Fruit fly (Drosophila melanogaster) ovary, adult (tissue): Measurements from ENCODE around the gene CG13038.

Experiments
- CG17801 ChIP-seq: fragments of 200-800 bp; optimal IDR thresholded peaks from 2 replicates; lab custom pipeline; 2019; ENCODE audit warnings: missing biosample characterization, mild to moderate bottlenecking, missing genetic modification characterization, moderate library complexity; ENCODE audit not compliant: partially characterized antibody

Gene CG13038

dm6 chr3L:16351770-16352429, 24.2 kb upstream of the CG13038 start, which contains the start of the genes Golgin104 and Tcs3:
Gene Golgin104, minus strand, starts transcription at chr3L:16351951.
Gene Tcs3, plus strand, starts transcription at chr3L:16351991.
- no peak for TF ChIP-seq CG17801

DNA sequence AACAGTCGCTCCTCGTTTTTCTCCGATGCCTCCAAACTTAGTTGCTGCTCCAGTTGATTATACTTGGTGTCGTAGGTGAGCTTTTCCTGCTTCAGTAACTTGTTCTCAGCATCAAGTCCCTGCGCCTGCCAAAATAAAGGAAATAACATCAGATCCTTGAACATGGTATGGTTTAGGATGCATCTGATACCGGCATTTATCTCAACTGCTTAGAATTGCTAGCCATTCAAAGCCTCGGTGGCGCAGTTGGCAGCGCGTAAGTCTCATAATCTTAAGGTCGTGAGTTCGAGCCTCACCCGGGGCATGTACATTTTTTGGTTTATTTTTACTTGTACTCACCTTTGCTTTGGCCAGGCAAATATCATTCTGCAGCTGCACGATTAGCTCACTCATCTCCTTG, 22.0 kb upstream of the CG13038 start:
- TF ChIP-seq CG17801 = no peak

DNA sequence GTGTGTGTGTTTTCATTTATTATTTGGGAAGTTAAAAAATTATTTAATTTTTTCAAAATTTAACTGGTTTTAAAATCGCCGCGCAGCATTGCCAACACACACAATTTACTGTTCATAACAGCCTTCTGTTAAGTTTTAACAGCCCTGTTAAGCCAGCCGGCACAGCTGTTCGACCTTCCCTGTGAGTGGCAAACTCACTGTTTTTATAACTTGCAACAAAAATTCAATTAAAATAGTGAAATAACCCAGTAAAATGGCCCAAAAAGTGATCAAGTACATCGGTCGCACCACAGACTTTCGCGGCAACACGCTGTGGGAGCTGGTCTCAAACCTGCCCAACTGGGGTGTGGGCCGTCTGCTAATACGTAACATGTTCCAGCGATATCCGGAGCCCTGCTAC, 20.2 kb upstream of the CG13038 start, which contains the start of gene mRpS34:
mRpS34 (plus strand) TSS at position 161 of the 400 bp plus-strand sequence.
- TF ChIP-seq CG17801 = no peak

dm6 chr3L:16346023-16346422, 18.3 kb upstream of the CG13038 start, which contains the start of gene CG33257:
Gene CG33257, plus strand, starts transcription at chr3L:16346323.
- no peak for TF ChIP-seq CG17801

DNA sequence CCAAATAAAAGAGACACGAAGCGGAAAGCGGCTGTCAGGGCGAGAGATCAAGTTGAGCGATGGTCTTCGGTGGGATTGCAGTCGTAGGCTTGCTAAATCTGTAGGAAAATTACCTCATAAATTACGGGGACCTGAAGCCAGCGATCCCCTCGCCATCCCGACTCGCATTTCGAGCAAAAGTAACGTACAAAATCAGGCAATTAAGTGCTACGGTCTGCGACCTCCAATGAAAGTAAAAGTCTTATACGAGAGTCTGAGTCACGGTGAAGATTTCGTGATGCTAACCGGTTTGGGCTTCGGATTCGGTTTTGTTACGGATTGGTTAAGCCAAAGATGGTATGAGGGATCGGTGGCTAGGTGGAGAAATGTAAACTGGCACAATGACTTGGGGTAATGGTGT, 12.2 kb upstream of the CG13038 start:
- TF ChIP-seq CG17801 = no peak

dm6 chr3L:16339463-16339862, 11.8 kb upstream of the CG13038 start:
- no peak for TF ChIP-seq CG17801

dm6 chr3L:16338703-16339102, 11.0 kb upstream of the CG13038 start, which contains the start of gene CG4998:
Gene CG4998, plus strand, starts transcription at chr3L:16339003.
- TF ChIP-seq CG17801 = no peak

DNA sequence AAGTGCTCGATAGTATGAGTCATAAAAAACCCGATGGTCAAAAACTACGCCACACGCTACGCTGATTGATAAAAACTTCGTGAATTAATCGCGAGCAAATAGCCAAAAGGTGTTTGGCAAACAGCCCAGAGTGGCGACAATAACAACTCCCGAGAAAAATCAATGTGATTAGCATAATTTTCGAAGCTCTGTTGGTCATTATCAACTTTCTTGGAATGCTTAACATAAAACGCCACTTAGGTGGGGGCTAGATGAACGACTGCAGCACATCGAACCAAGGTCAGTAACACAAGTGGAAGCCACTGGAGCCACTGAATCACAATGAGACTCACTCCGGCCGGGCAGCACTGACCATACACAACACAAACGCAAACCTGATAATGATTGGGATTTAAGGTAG, 10.0 kb upstream of the CG13038 start:
- TF ChIP-seq CG17801 = no peak

- TF ChIP-seq CG17801 = no peak
These were observed 7.2 kb upstream of the CG13038 start for dm6 chr3L:16334876-16335275.

DNA sequence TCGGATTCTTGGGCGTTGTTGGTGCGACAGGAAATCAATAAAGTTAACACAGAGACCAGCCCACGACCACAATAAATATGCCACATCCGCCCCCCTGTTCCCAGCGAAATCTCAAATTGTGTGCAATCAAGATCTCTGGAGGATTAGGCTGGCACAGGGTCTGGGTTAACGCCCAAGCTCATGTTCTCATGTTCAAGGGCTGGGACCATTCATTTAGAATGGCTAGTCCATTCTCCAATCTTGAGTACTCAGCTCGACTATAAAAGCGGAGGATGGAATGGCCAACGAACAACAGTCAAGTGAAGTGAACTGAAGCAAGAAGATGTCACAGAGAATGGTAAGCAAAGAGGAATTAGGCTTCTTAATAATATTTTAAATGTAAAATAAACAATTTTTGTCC, 5.3 kb upstream of the CG13038 start, which contains the start of gene CG13056:
CG13056 (plus strand) TSS at position 301 of the 400 bp plus-strand sequence.
- TF ChIP-seq CG17801 = no peak

DNA sequence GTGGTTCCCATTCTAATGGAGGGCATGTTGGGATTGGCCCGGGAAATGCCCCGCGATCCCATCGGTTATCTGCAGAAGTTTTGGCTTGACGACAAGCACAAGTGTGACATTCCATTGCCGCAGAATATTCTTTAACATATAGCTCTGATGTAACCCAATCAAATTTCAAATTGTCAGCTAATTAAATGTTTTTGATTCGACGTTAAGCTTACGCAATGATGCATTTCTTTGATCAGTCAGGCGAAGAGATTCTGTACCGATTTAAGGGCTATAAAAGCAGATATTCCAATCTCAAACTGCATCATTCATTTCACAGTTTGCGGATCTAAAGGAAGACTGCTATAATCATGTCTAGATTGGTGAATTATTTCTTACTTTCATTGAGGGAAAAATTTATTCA, 3.9 kb upstream of the CG13038 start, which contains the start of gene retinin:
retinin (plus strand) TSS at position 301 of the 400 bp plus-strand sequence.
- no peak for TF ChIP-seq CG17801

DNA sequence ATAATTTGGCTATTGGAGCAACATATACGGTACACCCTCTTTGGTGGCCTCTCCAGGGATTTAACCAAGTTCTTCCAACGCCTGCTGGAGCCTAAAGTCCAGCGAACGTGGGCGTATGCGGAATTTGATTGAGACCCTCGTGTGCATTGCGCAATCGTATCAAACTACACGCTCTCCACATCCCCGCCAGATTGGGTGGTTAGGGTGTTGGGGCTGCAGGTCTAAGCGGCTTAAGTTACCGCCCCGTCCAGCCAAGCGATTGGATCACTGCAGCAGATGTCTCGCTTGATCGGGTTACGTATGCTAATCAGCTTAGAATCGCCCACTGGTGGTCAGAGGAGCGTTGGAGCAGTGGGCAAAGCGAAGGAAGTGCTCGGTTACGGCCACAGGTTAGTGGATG, 3.0 kb upstream of the CG13038 start, which contains the start of gene CG33060:
CG33060 (plus strand) TSS at position 301 of the 400 bp plus-strand sequence.
- no peak for TF ChIP-seq CG17801

DNA sequence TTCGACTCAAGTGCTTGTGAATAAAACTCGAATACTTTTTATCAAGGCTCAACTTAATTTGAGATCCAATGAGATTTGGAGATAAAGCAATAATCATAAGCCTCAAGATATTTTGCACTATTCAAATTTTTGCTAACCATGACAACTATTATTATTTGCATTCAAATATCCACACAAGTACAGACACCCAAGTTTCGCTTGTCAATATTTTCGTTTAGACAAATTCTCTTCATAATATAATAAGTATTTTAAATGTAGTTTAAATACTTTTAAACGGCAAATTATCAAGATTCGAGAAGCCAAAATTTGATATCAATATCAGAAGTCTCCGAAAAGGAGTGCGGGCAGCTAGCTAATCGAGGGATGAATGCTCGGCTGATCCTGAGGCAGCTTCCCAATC, 1.8 kb upstream of the CG13038 start, which contains the start of gene CG33061:
CG33061 (plus strand) TSS at position 301 of the 400 bp plus-strand sequence.
- no peak for TF ChIP-seq CG17801

DNA sequence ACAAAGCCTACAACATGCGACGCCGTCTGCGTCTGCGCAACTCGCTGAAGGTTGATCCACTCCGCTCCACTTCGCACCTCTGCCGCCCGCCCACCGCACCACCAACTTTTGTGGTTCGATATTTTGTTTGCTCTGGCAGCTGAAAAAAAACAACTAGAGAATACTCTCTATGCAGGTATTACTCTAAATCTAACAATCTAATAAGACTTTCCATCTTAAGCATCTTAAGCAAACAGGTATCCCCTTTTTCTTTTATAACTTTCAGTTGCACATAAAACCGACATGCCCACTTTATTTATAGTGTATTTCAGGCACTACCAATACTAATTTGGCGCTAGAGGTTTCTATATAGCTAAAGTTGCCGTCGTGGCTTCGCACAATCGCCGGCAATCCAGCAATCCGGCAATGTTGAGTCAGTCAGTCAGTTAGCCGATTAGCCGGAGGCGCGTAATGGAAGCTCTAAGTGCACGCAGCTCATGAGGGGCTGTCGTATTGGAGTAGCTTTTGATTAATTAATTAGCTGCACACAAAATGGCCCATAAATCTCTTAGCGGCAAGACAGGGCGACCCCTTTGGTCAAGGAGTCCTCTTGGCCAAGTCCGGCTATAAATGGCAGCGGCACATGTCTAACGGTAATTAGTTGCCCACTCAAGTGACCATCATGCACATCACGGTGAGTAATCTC, 656 bp upstream of the CG13038 start, which contains the start of gene CG13058:
CG13058 (plus strand) TSS at position 635 of the 685 bp plus-strand sequence.
- TF ChIP-seq CG17801 = no peak

DNA sequence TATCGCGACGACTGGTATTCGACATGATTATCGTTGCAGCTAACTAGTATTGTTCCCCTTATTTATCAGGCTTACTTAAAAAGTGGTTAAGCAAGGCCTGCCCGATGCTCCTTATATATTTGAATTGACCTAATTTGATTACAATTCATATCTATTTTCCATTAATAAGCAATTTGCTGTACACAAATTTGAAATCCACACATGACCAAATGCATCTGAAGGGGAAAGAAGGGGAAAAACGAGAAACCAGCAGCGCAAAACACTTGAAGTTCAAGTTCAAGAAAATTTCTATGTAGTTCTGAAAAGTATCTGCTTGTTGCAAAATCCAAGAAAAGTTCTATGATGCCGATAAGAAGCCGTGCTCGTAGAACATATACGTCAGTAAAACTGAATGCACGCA, 1.0 kb downstream of the CG13038 start, which contains the start of the genes CG13040 and CG13039:
CG13040 (minus strand) TSS at position 101 of the 400 bp plus-strand sequence.
CG13039 (minus strand) TSS at position 106 of the 400 bp plus-strand sequence.
- TF ChIP-seq CG17801 = no peak

dm6 chr3L:16323372-16323771, 4.3 kb downstream of the CG13038 start, which contains the start of gene CG13059:
Gene CG13059, plus strand, starts transcription at chr3L:16323672.
- no peak for TF ChIP-seq CG17801

DNA sequence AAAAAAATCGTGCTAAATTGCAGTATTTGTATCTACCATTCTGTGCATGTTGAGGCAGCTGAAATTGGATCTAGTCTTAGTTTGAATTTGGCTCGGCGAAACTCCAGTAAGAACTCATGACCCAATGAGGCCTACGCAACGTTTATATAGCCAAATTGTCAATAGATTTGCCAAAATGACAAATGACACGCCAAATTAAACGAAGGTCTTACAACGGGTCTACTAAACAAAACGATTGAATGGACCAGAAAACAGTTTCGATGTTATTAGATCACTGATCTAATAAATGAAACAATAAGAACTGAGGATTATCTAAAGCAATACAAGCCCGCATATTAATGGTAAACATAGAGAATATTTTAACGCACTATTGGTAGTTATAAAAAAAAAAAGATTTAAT, 6.5 kb downstream of the CG13038 start, which contains the start of gene CG42718:
CG42718 (minus strand) TSS at position 101 of the 400 bp plus-strand sequence.
- no peak for TF ChIP-seq CG17801
